Worm (Caenorhabditis elegans) whole organism, late embryonic: Measurements from ENCODE around the gene C14C11.1.
A peak's percentile ranks its signal among the peaks of the same experiment; 100 is the strongest.

Source experiments
- C08G9.2 ChIP-seq: sonication (generic microtip); optimal IDR thresholded peaks from 2 replicates; lab custom pipeline; 2016; ENCODE audit warnings: mild to moderate bottlenecking, missing genetic modification characterization, moderate library complexity, missing compliant biosample characterization
- ama-1 ChIP-seq: fragments of 150-350 bp; optimal IDR thresholded peaks from 2 replicates; lab custom pipeline; 2014
- ceh-24 ChIP-seq: sonication (generic microtip); optimal IDR thresholded peaks from 2 replicates; lab custom pipeline; 2016; ENCODE audit warnings: mild to moderate bottlenecking, missing genetic modification characterization, missing compliant biosample characterization
- ceh-30 ChIP-seq: fragments of 150-350 bp; optimal IDR thresholded peaks from 2 replicates; lab custom pipeline; 2014; ENCODE audit warnings: missing biosample characterization, missing genetic modification characterization
- ceh-31 ChIP-seq: sonication (generic microtip); optimal IDR thresholded peaks from 2 replicates; lab custom pipeline; 2016; ENCODE audit warnings: missing genetic modification characterization, missing compliant biosample characterization
- dmd-4 ChIP-seq: sonication (generic microtip); optimal IDR thresholded peaks from 2 replicates; lab custom pipeline; 2016; ENCODE audit warnings: borderline replicate concordance, missing genetic modification characterization, missing compliant biosample characterization
- elt-2 ChIP-seq: sonication (generic microtip); optimal IDR thresholded peaks from 2 replicates; lab custom pipeline; 2016; ENCODE audit warnings: missing genetic modification reagents, missing genetic modification characterization, missing compliant biosample characterization
- fax-1 ChIP-seq: sonication (generic microtip); optimal IDR thresholded peaks from 2 replicates; lab custom pipeline; 2016; ENCODE audit warnings: missing genotype, missing genetic modification characterization, missing compliant biosample characterization
- fkh-10 ChIP-seq: fragments of 150-350 bp; optimal IDR thresholded peaks from 2 replicates; lab custom pipeline; 2014; ENCODE audit warnings: missing biosample characterization, missing genetic modification reagents, missing genetic modification characterization
- gmeb-2 ChIP-seq: sonication (generic microtip); optimal IDR thresholded peaks from 2 replicates; lab custom pipeline; 2016; ENCODE audit warnings: missing genetic modification characterization, inconsistent platforms, missing compliant biosample characterization
- hlh-15 ChIP-seq: sonication (generic microtip); optimal IDR thresholded peaks from 2 replicates; lab custom pipeline; 2016; ENCODE audit warnings: missing genetic modification characterization, missing compliant biosample characterization
- hlh-30 ChIP-seq: sonication (generic microtip); optimal IDR thresholded peaks from 2 replicates; lab custom pipeline; 2017; ENCODE audit warnings: antibody characterized with exemption, missing genetic modification characterization, missing compliant biosample characterization; ENCODE audit not compliant: insufficient read depth
- mec-3 ChIP-seq: sonication (generic microtip); optimal IDR thresholded peaks from 2 replicates; lab custom pipeline; 2016; ENCODE audit warnings: borderline replicate concordance, missing genetic modification characterization, missing compliant biosample characterization
- nhr-11 ChIP-seq: fragments of 150-350 bp; optimal IDR thresholded peaks from 2 replicates; lab custom pipeline; 2014; ENCODE audit warnings: missing biosample characterization, missing genetic modification characterization
- odd-2 ChIP-seq: sonication (generic microtip); optimal IDR thresholded peaks from 2 replicates; lab custom pipeline; 2017; ENCODE audit warnings: antibody characterized with exemption, mild to moderate bottlenecking, missing genetic modification characterization, missing compliant biosample characterization
- pax-1 ChIP-seq: fragments of 150-350 bp; optimal IDR thresholded peaks from 2 replicates; lab custom pipeline; 2014; ENCODE audit warnings: missing biosample characterization, missing genetic modification characterization
- sdc-2 ChIP-seq: sonication (generic microtip); optimal IDR thresholded peaks from 2 replicates; lab custom pipeline; 2016; ENCODE audit warnings: missing genotype, missing genetic modification characterization, missing compliant biosample characterization
- sox-2 ChIP-seq: fragments of 200-800 bp; sonication (Bioruptor generic); IDR thresholded peaks from 2 replicates; pipeline ENCODE4 v1.3.6; 2022; ENCODE audit warnings: missing genetic modification reagents, missing genetic modification characterization, missing compliant biosample characterization
- sox-4 ChIP-seq: sonication (generic microtip); optimal IDR thresholded peaks from 2 replicates; lab custom pipeline; 2017; ENCODE audit warnings: mild to moderate bottlenecking, missing genetic modification characterization, inconsistent platforms, missing compliant biosample characterization
- tbx-7 ChIP-seq: sonication (generic microtip); optimal IDR thresholded peaks from 2 replicates; lab custom pipeline; 2016; ENCODE audit warnings: missing genotype, missing genetic modification characterization, missing compliant biosample characterization
- ttx-3 ChIP-seq: sonication (generic microtip); optimal IDR thresholded peaks from 2 replicates; lab custom pipeline; 2016; ENCODE audit warnings: missing genetic modification reagents, missing genetic modification characterization, missing compliant biosample characterization
- unc-42 ChIP-seq: sonication (generic microtip); optimal IDR thresholded peaks from 2 replicates; lab custom pipeline; 2016; ENCODE audit warnings: missing genotype, missing genetic modification characterization, missing compliant biosample characterization
- unc-86 ChIP-seq: sonication (generic microtip); optimal IDR thresholded peaks from 2 replicates; lab custom pipeline; 2016; ENCODE audit warnings: missing genetic modification characterization, missing compliant biosample characterization

Gene C14C11.1

ce11 chrV:5704467-5704866 is 41.0 kb downstream of the C14C11.1 start:
- TF ChIP-seq ceh-31 (no peak), unc-42 (tag; lab: Kevin White, UChicago) (no peak), odd-2 (no peak), hlh-15 (tag; lab: Kevin White, UChicago) (no peak), sox-2 (GFP tag; lab: Robert Waterston, UW) (no peak), hlh-30 (tag; lab: Kevin White, UChicago) (no peak), ttx-3 (tag; lab: Kevin White, UChicago) (no peak), fax-1 (tag; lab: Kevin White, UChicago) (no peak), ceh-30 (tag; lab: Kevin White, UChicago) (no peak)

- TF ChIP-seq ama-1 (no peak), mec-3 (tag; lab: Kevin White, UChicago) (no peak), dmd-4 (tag; lab: Kevin White, UChicago) (no peak), pax-1 (no peak), ttx-3 (tag; lab: Kevin White, UChicago) (no peak), sox-4 (tag; lab: Kevin White, UChicago) (no peak), ceh-24 (tag; lab: Kevin White, UChicago) (no peak), sdc-2 (no peak), tbx-7 (tag; lab: Kevin White, UChicago) (no peak), ceh-31 (no peak)
These were observed 42.1 kb downstream of the C14C11.1 start, which contains the start of gene peli-1 for ce11 chrV:5705510-5705909. Gene peli-1 (plus strand): TSS chrV:5705810.

- TF ChIP-seq unc-42 (tag; lab: Kevin White, UChicago), result peak; percentile 56
- no peak for TF ChIP-seq gmeb-2 (tag; lab: Kevin White, UChicago)
These were observed 44.9 kb downstream of the C14C11.1 start for ce11 chrV:5708331-5708730.

- peak; percentile 21 for TF ChIP-seq unc-42 (tag; lab: Kevin White, UChicago)
- TF ChIP-seq fkh-10, result no peak
These were observed 48.8 kb downstream of the C14C11.1 start for ce11 chrV:5712189-5712588.

ce11 chrV:5712652-5713051 is 49.2 kb downstream of the C14C11.1 start, which contains the start of gene gcst-1:
Gene gcst-1 (plus strand): TSS chrV:5712928.
- TF ChIP-seq pax-1, result no peak
- no peak for TF ChIP-seq ama-1
- TF ChIP-seq gmeb-2 (tag; lab: Kevin White, UChicago), result no peak
- no peak for TF ChIP-seq unc-86 (tag; lab: Kevin White, UChicago)
- peak; percentile 82 for TF ChIP-seq elt-2 (tag; lab: Kevin White, UChicago)
- TF ChIP-seq C08G9.2 (tag; lab: Kevin White, UChicago), result no peak
- TF ChIP-seq nhr-11 (tag; lab: Kevin White, UChicago), result no peak
- no peak for TF ChIP-seq tbx-7 (tag; lab: Kevin White, UChicago)

- no peak for TF ChIP-seq sox-2 (GFP tag; lab: Robert Waterston, UW)
These were observed 50.1 kb downstream of the C14C11.1 start for ce11 chrV:5713510-5713909.
